Worm (Caenorhabditis elegans): Measurements from ENCODE around the gene E01G6.1.
"Not testable (repeated sequence)": the region's sequence is repeated elsewhere in the genome, so short reads cannot be mapped to it uniquely, and the experiment has no call there.

DNA sequence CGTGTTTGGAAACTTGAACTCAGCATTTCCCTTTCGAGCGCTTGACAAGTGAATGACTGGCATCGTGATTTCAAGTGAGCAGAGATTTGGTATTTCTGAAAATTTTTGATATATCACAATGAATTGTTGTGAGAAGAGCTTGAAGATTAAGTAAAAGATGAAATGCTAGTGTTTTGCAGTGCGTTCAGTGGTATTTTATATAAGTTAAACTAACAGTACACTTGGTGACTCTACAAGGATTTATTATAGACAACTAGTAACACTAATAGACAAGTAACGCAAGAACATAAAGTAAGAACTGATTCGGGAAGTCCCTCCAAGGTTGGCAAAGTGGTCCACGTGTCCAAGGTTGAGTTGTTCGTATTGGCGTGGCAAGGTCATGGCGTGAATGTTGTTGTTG lies 42.1 kb downstream of the E01G6.1 start, which contains the start of gene dot-1.3:
- TF ChIP-seq sem-2 (GFP tag; optimal IDR thresholded peaks at IDR 0.05); snpc-4 (tag; optimal IDR thresholded peaks at IDR 0.05); nhr-28 (tag; optimal IDR thresholded peaks at IDR 0.05); mab-5 (tag; optimal IDR thresholded peaks at IDR 0.05); ces-1 (GFP tag; optimal IDR thresholded peaks at IDR 0.05): not testable (repeated sequence)
